Fruit fly (Drosophila melanogaster) whole organism, wandering third instar larva: Measurements from ENCODE around the gene CG11905.
A peak's percentile ranks its signal among the peaks of the same experiment; 100 is the strongest.

Experiments used
- CG32264 ChIP-seq: fragments of 200-800 bp; sonication (Bioruptor generic); optimal IDR thresholded peaks from 2 replicates; lab custom pipeline; 2016; ENCODE audit warnings: missing biosample characterization, missing genetic modification characterization
- Hr83 ChIP-seq: fragments of 200-300 bp; sonication (Bioruptor generic); optimal IDR thresholded peaks from 2 replicates; lab custom pipeline; 2016; ENCODE audit warnings: missing biosample characterization, mild to moderate bottlenecking, missing genetic modification characterization, moderate library complexity; ENCODE audit not compliant: poor library complexity, severe bottlenecking
- Jra ChIP-seq: sonication (Bioruptor generic); optimal IDR thresholded peaks from 2 replicates; lab custom pipeline; 2016; ENCODE audit warnings: missing biosample characterization, missing genetic modification characterization
- Rel ChIP-seq, 2 experiments: fragments of 200-800 bp; sonication (Bioruptor generic) in 1 of 2; optimal IDR thresholded peaks; 2 replicates in 1 of 2; 3 replicates in 1 of 2; lab custom pipeline; 2016 to 2019; ENCODE audit warnings: mild to moderate bottlenecking in 2 of 2, missing biosample characterization in 2 of 2, missing genetic modification characterization in 2 of 2, moderate library complexity in 1 of 2
- brk ChIP-seq: fragments of 200-800 bp; sonication (Bioruptor generic); optimal IDR thresholded peaks from 2 replicates; lab custom pipeline; 2016; ENCODE audit warnings: missing biosample characterization, mild to moderate bottlenecking, missing genetic modification characterization
- dl ChIP-seq, 2 experiments: fragments of 175-275, 200-275 bp in 1 of 2; fragments of 200-275 bp in 1 of 2; sonication (Bioruptor generic); optimal IDR thresholded peaks; lab custom pipeline; 2018; ENCODE audit warnings: mild to moderate bottlenecking in 2 of 2, missing biosample characterization in 2 of 2, missing genetic modification characterization in 2 of 2, moderate library complexity in 2 of 2; ENCODE audit not compliant: partially characterized antibody in 2 of 2, insufficient read depth in 1 of 2
- dsf ChIP-seq: sonication (Bioruptor generic); optimal IDR thresholded peaks from 2 replicates; lab custom pipeline; 2016; ENCODE audit warnings: missing biosample characterization, missing genetic modification characterization, borderline replicate concordance
- h ChIP-seq: fragments of 200-800 bp; sonication (Bioruptor generic); optimal IDR thresholded peaks from 3 replicates; lab custom pipeline; 2016; ENCODE audit warnings: missing biosample characterization, mild to moderate bottlenecking, missing genetic modification characterization
- jim ChIP-seq: fragments of 175-275, 200-325 bp; sonication (Bioruptor generic); optimal IDR thresholded peaks from 2 replicates; lab custom pipeline; 2016; ENCODE audit warnings: missing biosample characterization, mild to moderate bottlenecking, missing genetic modification characterization
- lola ChIP-seq: fragments of >200 bp; optimal IDR thresholded peaks from 2 replicates; lab custom pipeline; 2017; ENCODE audit warnings: missing biosample characterization, missing genetic modification characterization
- pan ChIP-seq: fragments of >200 bp; optimal IDR thresholded peaks from 2 replicates; lab custom pipeline; 2017

CG11905 gene

dm6 chr3L:16881097-16881496 lies 54.2 kb downstream of the CG11905 start:
- TF ChIP-seq CG32264 (no peak), dsf (GFP tag; lab: Kevin White, UChicago) (no peak), pan (no peak), Jra (no peak), brk (no peak), dl (GFP tag; optimal IDR thresholded peaks at IDR 0.05; lab: Kevin White, UChicago; ENCODE audit: insufficient read depth in 1 of 2, partially characterized antibody in 2 of 2) (no peak), Rel (GFP tag; optimal IDR thresholded peaks at IDR 0.05; lab: Kevin White, UChicago) (no peak), Rel (tag; optimal IDR thresholded peaks at IDR 0.05; lab: Kevin White, UChicago) (no peak), Hr83 (no peak), lola (no peak), jim (GFP tag; lab: Kevin White, UChicago) (no peak), h (GFP tag; lab: Kevin White, UChicago) (no peak)

- TF ChIP-seq Hr83 (no peak), Rel (GFP tag; optimal IDR thresholded peaks at IDR 0.05; lab: Kevin White, UChicago) (no peak), Rel (tag; optimal IDR thresholded peaks at IDR 0.05; lab: Kevin White, UChicago) (peak; percentile 93)
Observed at dm6 chr3L:16878830-16879536, 56.4 kb downstream of the CG11905 start.
